Worm (Caenorhabditis elegans) whole organism, L3 larva: ENCODE data around the gene lias-1.

ENCODE experiments used
- R02D3.7 ChIP-seq: fragments of 150-350 bp; optimal IDR thresholded peaks from 2 replicates; lab custom pipeline; 2014; ENCODE audit warnings: missing biosample characterization, missing genetic modification characterization
- ZK546.5 ChIP-seq: sonication (generic microtip); optimal IDR thresholded peaks from 2 replicates; lab custom pipeline; 2017; ENCODE audit warnings: missing biosample characterization, missing genetic modification characterization
- aly-2 ChIP-seq: fragments of 150-350 bp; optimal IDR thresholded peaks from 2 replicates; lab custom pipeline; 2014; ENCODE audit warnings: missing biosample characterization, missing genetic modification characterization
- ama-1 ChIP-seq: fragments of 150-350 bp; optimal IDR thresholded peaks from 2 replicates; lab custom pipeline; 2018
- ceh-16 ChIP-seq: sonication (generic microtip); optimal IDR thresholded peaks from 2 replicates; lab custom pipeline; 2017; ENCODE audit warnings: missing biosample characterization, missing genetic modification characterization
- ceh-28 ChIP-seq: fragments of 150-350 bp; optimal IDR thresholded peaks from 2 replicates; lab custom pipeline; 2014; ENCODE audit warnings: missing biosample characterization, missing genetic modification reagents, missing genetic modification characterization
- ceh-82 ChIP-seq: fragments of 150-350 bp; optimal IDR thresholded peaks from 2 replicates; lab custom pipeline; 2014; ENCODE audit warnings: missing biosample characterization, missing genetic modification characterization
- ceh-9 ChIP-seq: sonication (generic microtip); optimal IDR thresholded peaks from 2 replicates; lab custom pipeline; 2018; ENCODE audit warnings: missing biosample characterization, missing genetic modification characterization
- daf-12 ChIP-seq: fragments of 150-350 bp; optimal IDR thresholded peaks from 2 replicates; lab custom pipeline; 2014; ENCODE audit warnings: missing biosample characterization, missing genetic modification reagents, missing genetic modification characterization
- egl-27 ChIP-seq: sonication (generic microtip); optimal IDR thresholded peaks from 4 replicates; lab custom pipeline; 2017; ENCODE audit warnings: missing biosample characterization, missing genetic modification reagents, missing genetic modification characterization
- egl-5 ChIP-seq: fragments of 150-350 bp; optimal IDR thresholded peaks from 2 replicates; lab custom pipeline; 2017; ENCODE audit warnings: missing biosample characterization, missing genetic modification reagents, missing genetic modification characterization, inconsistent platforms
- elt-1 ChIP-seq: fragments of 150-350 bp; optimal IDR thresholded peaks from 2 replicates; lab custom pipeline; 2014; ENCODE audit warnings: missing biosample characterization, missing genetic modification characterization
- elt-2 ChIP-seq: sonication (generic microtip); optimal IDR thresholded peaks from 2 replicates; lab custom pipeline; 2016; ENCODE audit warnings: missing genetic modification reagents, mild to moderate bottlenecking, missing genetic modification characterization, missing compliant biosample characterization
- elt-3 ChIP-seq, 3 experiments: fragments of 150-350 bp in 1 of 3; sonication (generic microtip) in 2 of 3; optimal IDR thresholded peaks; 2 replicates in 2 of 3; 4 replicates in 1 of 3; lab custom pipeline; 2014 to 2017; ENCODE audit warnings: missing biosample characterization in 3 of 3, missing genetic modification characterization in 3 of 3
- eor-1 ChIP-seq, 2 experiments: fragments of 150-350 bp; optimal IDR thresholded peaks; 2 replicates each; lab custom pipeline; 2014 to 2018; ENCODE audit warnings: missing biosample characterization in 2 of 2, missing genetic modification characterization in 2 of 2
- fkh-10 ChIP-seq: sonication (generic microtip); optimal IDR thresholded peaks from 2 replicates; lab custom pipeline; 2017; ENCODE audit warnings: missing biosample characterization, missing genetic modification reagents, missing genetic modification characterization
- fkh-2 ChIP-seq: fragments of 150-350 bp; optimal IDR thresholded peaks from 2 replicates; lab custom pipeline; 2014; ENCODE audit warnings: missing biosample characterization, missing genetic modification reagents, missing genetic modification characterization
- fos-1 ChIP-seq: fragments of 150-350 bp; optimal IDR thresholded peaks from 2 replicates; lab custom pipeline; 2014; ENCODE audit warnings: missing biosample characterization, missing genetic modification characterization
- hmg-11 ChIP-seq: sonication (generic microtip); optimal IDR thresholded peaks from 2 replicates; lab custom pipeline; 2016; ENCODE audit warnings: missing genetic modification characterization, missing compliant biosample characterization
- jun-1 ChIP-seq: fragments of 150-350 bp; optimal IDR thresholded peaks from 2 replicates; lab custom pipeline; 2014; ENCODE audit warnings: missing biosample characterization, missing genetic modification reagents, missing genetic modification characterization
- lin-15B ChIP-seq: fragments of 150-350 bp; optimal IDR thresholded peaks from 2 replicates; lab custom pipeline; 2014; ENCODE audit warnings: missing biosample characterization, missing genetic modification characterization
- lin-39 ChIP-seq: fragments of 150-350 bp; optimal IDR thresholded peaks from 2 replicates; lab custom pipeline; 2018; ENCODE audit warnings: missing biosample characterization, missing genetic modification reagents, missing genetic modification characterization
- lsy-12 ChIP-seq: sonication (generic microtip); optimal IDR thresholded peaks from 2 replicates; lab custom pipeline; 2016; ENCODE audit warnings: mild to moderate bottlenecking, missing genetic modification characterization, missing compliant biosample characterization
- mdl-1 ChIP-seq: fragments of 150-350 bp; optimal IDR thresholded peaks from 2 replicates; lab custom pipeline; 2014; ENCODE audit warnings: missing biosample characterization, missing genetic modification characterization
- mml-1 ChIP-seq: fragments of 150-350 bp; sonication (generic microtip); optimal IDR thresholded peaks from 3 replicates; lab custom pipeline; 2014; ENCODE audit warnings: missing biosample characterization, missing genetic modification characterization
- nfya-1 ChIP-seq: sonication (generic microtip); optimal IDR thresholded peaks from 2 replicates; lab custom pipeline; 2017; ENCODE audit warnings: missing genetic modification characterization, mild to moderate bottlenecking, missing compliant biosample characterization, antibody characterized with exemption, moderate library complexity; ENCODE audit not compliant: insufficient read depth
- nhr-11 ChIP-seq: fragments of 150-350 bp; optimal IDR thresholded peaks from 2 replicates; lab custom pipeline; 2014; ENCODE audit warnings: missing biosample characterization, missing genetic modification characterization
- nhr-12 ChIP-seq: fragments of 150-350 bp; optimal IDR thresholded peaks from 2 replicates; lab custom pipeline; 2014; ENCODE audit warnings: missing biosample characterization, missing genetic modification characterization
- nhr-23 ChIP-seq: fragments of 150-350 bp; optimal IDR thresholded peaks from 2 replicates; lab custom pipeline; 2014; ENCODE audit warnings: missing biosample characterization, missing genetic modification reagents, missing genetic modification characterization
- nhr-237 ChIP-seq: fragments of 150-350 bp; optimal IDR thresholded peaks from 2 replicates; lab custom pipeline; 2014; ENCODE audit warnings: missing biosample characterization, missing genetic modification characterization
- nhr-25 ChIP-seq: sonication (generic microtip); optimal IDR thresholded peaks from 2 replicates; lab custom pipeline; 2017; ENCODE audit warnings: missing biosample characterization, missing genetic modification characterization
- nhr-28 ChIP-seq: fragments of 150-350 bp; optimal IDR thresholded peaks from 2 replicates; lab custom pipeline; 2014; ENCODE audit warnings: missing biosample characterization, missing genetic modification characterization
- nhr-43 ChIP-seq: sonication (generic microtip); optimal IDR thresholded peaks from 2 replicates; lab custom pipeline; 2016; ENCODE audit warnings: mild to moderate bottlenecking, missing genetic modification characterization, missing compliant biosample characterization; ENCODE audit not compliant: poor library complexity, severe bottlenecking
- nhr-67 ChIP-seq: fragments of 150-350 bp; optimal IDR thresholded peaks from 2 replicates; lab custom pipeline; 2014; ENCODE audit warnings: missing biosample characterization, missing genetic modification characterization
- nhr-76 ChIP-seq: fragments of 150-350 bp; sonication (generic microtip); optimal IDR thresholded peaks from 5 replicates; lab custom pipeline; 2014; ENCODE audit warnings: missing biosample characterization, missing genetic modification characterization
- nhr-77 ChIP-seq: fragments of 150-350 bp; optimal IDR thresholded peaks from 2 replicates; lab custom pipeline; 2014; ENCODE audit warnings: missing biosample characterization, missing genetic modification characterization
- pha-4 ChIP-seq: fragments of 150-350 bp; optimal IDR thresholded peaks from 2 replicates; lab custom pipeline; 2014; ENCODE audit warnings: missing biosample characterization, missing genetic modification reagents, missing genetic modification characterization
- pqm-1 ChIP-seq: fragments of 150-350 bp; optimal IDR thresholded peaks from 2 replicates; lab custom pipeline; 2017; ENCODE audit warnings: missing biosample characterization, missing genetic modification characterization, inconsistent platforms
- sea-2 ChIP-seq: fragments of 150-350 bp; sonication (generic microtip); optimal IDR thresholded peaks from 4 replicates; lab custom pipeline; 2014; ENCODE audit warnings: missing biosample characterization, missing genetic modification reagents, missing genetic modification characterization
- skn-1 ChIP-seq: fragments of 150-350 bp; optimal IDR thresholded peaks from 2 replicates; lab custom pipeline; 2014; ENCODE audit warnings: missing biosample characterization, missing genetic modification characterization
- snpc-4 ChIP-seq: fragments of 150-350 bp; optimal IDR thresholded peaks from 2 replicates; lab custom pipeline; 2014; ENCODE audit warnings: missing biosample characterization, missing genetic modification characterization
- tbx-2 ChIP-seq: sonication (generic microtip); optimal IDR thresholded peaks from 2 replicates; lab custom pipeline; 2016; ENCODE audit warnings: mild to moderate bottlenecking, missing genetic modification characterization, missing compliant biosample characterization
- unc-39 ChIP-seq: sonication (generic microtip); optimal IDR thresholded peaks from 4 replicates; lab custom pipeline; 2017; ENCODE audit warnings: missing biosample characterization, missing genetic modification characterization
- unc-62 ChIP-seq: fragments of 150-350 bp; sonication (generic microtip); optimal IDR thresholded peaks from 4 replicates; lab custom pipeline; 2014; ENCODE audit warnings: missing biosample characterization, missing genetic modification reagents, missing genetic modification characterization
- zag-1 ChIP-seq: fragments of 150-350 bp; optimal IDR thresholded peaks from 2 replicates; lab custom pipeline; 2014; ENCODE audit warnings: missing biosample characterization, missing genetic modification characterization
- ztf-11 ChIP-seq: fragments of 150-350 bp; optimal IDR thresholded peaks from 2 replicates; lab custom pipeline; 2014; ENCODE audit warnings: missing biosample characterization, missing genetic modification characterization
- ztf-4 ChIP-seq: fragments of 150-350 bp; optimal IDR thresholded peaks from 2 replicates; lab custom pipeline; 2014; ENCODE audit warnings: missing biosample characterization, missing genetic modification characterization

lias-1 gene

ce11 chrIII:3460061-3460460, 44.8 kb downstream of the lias-1 start, which contains the start of gene C34C12.8 (continued):
- TF ChIP-seq snpc-4 (tag; lab: Kevin White, UChicago) (peak; percentile 86), egl-5 (tag; lab: Kevin White, UChicago) (peak; percentile 66), ceh-82 (tag; lab: Kevin White, UChicago) (peak; percentile 83), hmg-11 (tag; lab: Kevin White, UChicago) (peak; percentile 89), unc-39 (no peak), skn-1 (peak; percentile 71), mml-1 (tag; lab: Kevin White, UChicago) (no peak), mdl-1 (tag; lab: Kevin White, UChicago) (no peak), fkh-2 (no peak), pqm-1 (tag; lab: Kevin White, UChicago) (peak; percentile 1), ceh-28 (tag; lab: Kevin White, UChicago) (peak; percentile 87), elt-1 (peak; percentile 31), lsy-12 (tag; lab: Kevin White, UChicago) (peak; percentile 91), ZK546.5 (tag; lab: Kevin White, UChicago) (peak; percentile 20), eor-1 (tag; optimal IDR thresholded peaks at IDR 0.05; lab: Kevin White, UChicago) (peak in 1 of 2 experiments; percentile 30), nhr-76 (tag; lab: Kevin White, UChicago) (peak; percentile 70), ztf-11 (no peak), pha-4 (tag; lab: Kevin White, UChicago) (peak; percentile 95)
- TF ChIP-seq, all 47 proteins: peak for 31

DNA sequence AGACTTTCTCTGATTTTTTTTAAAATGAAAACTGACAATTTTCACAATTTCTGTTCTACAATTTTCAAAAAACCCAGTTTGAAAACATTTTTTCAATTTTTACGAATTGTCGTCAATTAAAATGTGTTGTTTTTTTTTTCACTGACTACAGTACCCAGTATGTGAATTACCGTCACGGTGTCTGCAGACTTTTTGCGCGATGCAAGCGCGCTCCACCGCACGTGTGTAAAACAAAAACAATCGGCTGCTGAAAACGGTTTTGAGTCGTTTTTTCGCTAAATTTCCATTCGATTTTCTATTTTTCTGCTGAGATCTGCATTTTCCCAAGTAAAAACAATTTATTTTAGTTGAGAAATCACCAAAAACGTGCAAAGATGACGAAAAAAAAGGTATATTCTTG, 48.7 kb downstream of the lias-1 start:
- TF ChIP-seq jun-1 (tag; lab: Kevin White, UChicago) (peak; percentile 96), nhr-23 (tag; lab: Kevin White, UChicago) (peak; percentile 99), egl-5 (tag; lab: Kevin White, UChicago) (peak; percentile 93), unc-39 (peak; percentile 13), elt-2 (tag; lab: Kevin White, UChicago) (peak; percentile 88), ceh-16 (tag; lab: Kevin White, UChicago) (no peak), elt-3 (tag; optimal IDR thresholded peaks at IDR 0.05; lab: Kevin White, UChicago) (peak; percentile 66 to 95 (median 75)), nhr-43 (peak; percentile 97), daf-12 (tag; lab: Kevin White, UChicago) (peak; percentile 38), nhr-237 (peak; percentile 28), ceh-9 (tag; lab: Kevin White, UChicago) (no peak), ztf-4 (peak; percentile 89), eor-1 (tag; optimal IDR thresholded peaks at IDR 0.05; lab: Kevin White, UChicago) (no peak), nhr-25 (tag; lab: Kevin White, UChicago) (peak; percentile 99), egl-27 (tag; lab: Kevin White, UChicago) (peak; percentile 79), lsy-12 (tag; lab: Kevin White, UChicago) (peak; percentile 99), nfya-1 (tag; lab: Kevin White, UChicago) (peak; percentile 99), fos-1 (tag; lab: Kevin White, UChicago) (peak; percentile 77), lin-39 (tag; lab: Kevin White, UChicago) (peak; percentile 94), nhr-12 (tag; lab: Kevin White, UChicago) (no peak), mdl-1 (tag; lab: Kevin White, UChicago) (peak; percentile 57), lin-15B (tag; lab: Kevin White, UChicago) (peak; percentile 99), elt-1 (peak; percentile 79), ceh-82 (tag; lab: Kevin White, UChicago) (peak; percentile 92), ceh-28 (tag; lab: Kevin White, UChicago) (peak; percentile 90), fkh-10 (peak; percentile 90), pha-4 (tag; lab: Kevin White, UChicago) (peak; percentile 99), sea-2 (GFP tag; lab: Kevin White, UChicago) (no peak), ama-1 (lab: Kevin White, UChicago) (peak; percentile 78), skn-1 (peak; percentile 93), ZK546.5 (tag; lab: Kevin White, UChicago) (peak; percentile 65), mml-1 (tag; lab: Kevin White, UChicago) (no peak), snpc-4 (tag; lab: Kevin White, UChicago) (peak; percentile 91), ztf-11 (no peak), fkh-2 (peak; percentile 48), nhr-76 (tag; lab: Kevin White, UChicago) (peak; percentile 83), hmg-11 (tag; lab: Kevin White, UChicago) (peak; percentile 85), unc-62 (GFP tag; lab: Kevin White, UChicago) (peak; percentile 89), aly-2 (tag; lab: Kevin White, UChicago) (peak; percentile 67), pqm-1 (tag; lab: Kevin White, UChicago) (peak; percentile 90), nhr-11 (tag; lab: Kevin White, UChicago) (peak; percentile 92), nhr-67 (tag; lab: Kevin White, UChicago) (no peak), tbx-2 (peak; percentile 95), R02D3.7 (peak; percentile 96), nhr-28 (tag; lab: Kevin White, UChicago) (peak; percentile 74), nhr-77 (peak; percentile 83), zag-1 (peak; percentile 80)
